Worm (Caenorhabditis elegans) whole organism, L4 larva: ENCODE results near the gene oac-52.

Experiments used
- F49E8.2 ChIP-seq: sonication (generic microtip); optimal IDR thresholded peaks from 2 replicates; lab custom pipeline; 2016; ENCODE audit warnings: missing compliant biosample characterization, mild to moderate bottlenecking, missing genetic modification characterization, borderline replicate concordance
- jun-1 ChIP-seq: fragments of 150-350 bp; optimal IDR thresholded peaks from 2 replicates; lab custom pipeline; 2014; ENCODE audit warnings: missing biosample characterization, missing genetic modification reagents, missing genetic modification characterization
- nhr-102 ChIP-seq: sonication (generic microtip); optimal IDR thresholded peaks from 2 replicates; lab custom pipeline; 2016; ENCODE audit warnings: mild to moderate bottlenecking, missing genetic modification characterization, moderate library complexity, missing compliant biosample characterization

DNA sequence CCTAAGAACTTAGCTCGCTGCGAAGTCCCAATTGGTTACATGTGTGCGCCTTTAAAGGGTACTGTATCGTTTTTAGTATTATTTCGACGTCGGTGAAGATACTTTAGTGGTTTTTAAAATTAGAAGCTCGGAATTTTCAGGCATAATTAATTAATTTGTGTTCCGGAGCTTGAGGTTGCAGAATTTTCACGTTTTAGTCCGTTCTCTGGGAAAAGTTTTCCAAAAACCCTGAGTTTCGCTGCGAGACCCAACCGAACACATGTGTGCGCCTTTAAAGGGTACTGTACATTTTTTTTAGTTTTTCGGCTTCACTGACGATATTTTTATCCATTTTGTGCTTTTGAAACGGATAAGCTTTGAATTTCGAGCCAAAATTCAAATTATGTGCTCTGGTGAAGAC, 47.1 kb upstream of the oac-52 start:
- no peak for TF ChIP-seq jun-1 (tag; lab: Kevin White, UChicago)
- peak; percentile 74 for TF ChIP-seq F49E8.2 (tag; lab: Kevin White, UChicago)
- TF ChIP-seq nhr-102 (tag; lab: Kevin White, UChicago), result no peak
